Worm (Caenorhabditis elegans): ENCODE results near the gene Y22D7AL.16.

- TF ChIP-seq nhr-77 (tag; optimal IDR thresholded peaks at IDR 0.05) (no peak), nhr-10 (tag; optimal IDR thresholded peaks at IDR 0.05) (no peak), zag-1 (tag; optimal IDR thresholded peaks at IDR 0.05) (no peak), nhr-11 (tag; optimal IDR thresholded peaks at IDR 0.05) (no peak), skn-1 (tag; optimal IDR thresholded peaks at IDR 0.05) (no peak), ama-1 (optimal IDR thresholded peaks at IDR 0.05) (no peak), Y55F3AM.14 (GFP tag; optimal IDR thresholded peaks at IDR 0.05) (no peak)
These were observed 51.9 kb downstream of the Y22D7AL.16 start for ce11 chrIII:1612974-1613568.

Data from whole organism, L2 larva.